Worm (Caenorhabditis elegans) whole organism, L4/young adult: Measurements from ENCODE around the gene pck-3.

ENCODE experiments used
- dao-5 ChIP-seq: sonication (generic microtip); optimal IDR thresholded peaks from 2 replicates; lab custom pipeline; 2016; ENCODE audit warnings: missing genotype, missing genetic modification characterization, moderate library complexity, missing compliant biosample characterization
- him-1 ChIP-seq: sonication (generic microtip); optimal IDR thresholded peaks from 2 replicates; lab custom pipeline; 2016; ENCODE audit warnings: missing genotype, missing genetic modification reagents, missing genetic modification characterization, missing compliant biosample characterization

DNA sequence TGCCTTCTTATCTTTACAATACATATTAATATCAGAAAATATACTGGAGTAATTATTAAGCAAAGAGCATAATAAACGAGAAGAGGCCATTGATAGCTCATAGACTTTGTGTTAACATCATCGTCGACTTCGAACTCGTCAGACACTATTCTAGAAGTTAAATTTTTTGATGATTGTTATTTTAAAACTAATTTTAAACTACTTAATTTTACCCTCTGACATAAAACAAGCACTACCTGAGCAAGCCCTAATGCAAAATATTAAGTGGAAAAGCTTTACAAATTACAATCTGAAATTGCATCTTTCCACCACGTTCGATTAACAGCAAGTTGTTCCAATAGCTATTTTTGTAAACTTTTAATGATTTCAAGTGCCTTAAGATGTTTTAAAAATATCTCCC lies 26.4 kb upstream of the pck-3 start, which contains the start of gene srv-17:
- TF ChIP-seq him-1 (tag; lab: Kevin White, UChicago) (no peak), dao-5 (tag; lab: Kevin White, UChicago) (no peak)
